Worm (Caenorhabditis elegans) whole organism, L2 larva: ENCODE results near the gene tofu-6.
A peak's percentile ranks its signal among the peaks of the same experiment; 100 is the strongest.

ENCODE experiments used
- aly-2 ChIP-seq: fragments of 150-350 bp; optimal IDR thresholded peaks from 2 replicates; lab custom pipeline; 2014; ENCODE audit warnings: missing biosample characterization, missing genetic modification characterization
- fos-1 ChIP-seq: fragments of 150-350 bp; optimal IDR thresholded peaks from 2 replicates; lab custom pipeline; 2014; ENCODE audit warnings: missing biosample characterization, missing genetic modification characterization
- lin-11 ChIP-seq: fragments of 150-350 bp; sonication (generic microtip); optimal IDR thresholded peaks from 2 replicates; lab custom pipeline; 2014; ENCODE audit warnings: missing biosample characterization, missing genetic modification characterization, inconsistent platforms, mixed read lengths
- lsy-2 ChIP-seq, 2 experiments: fragments of 150-350 bp in 1 of 2; sonication (generic microtip) in 1 of 2; optimal IDR thresholded peaks; 2 replicates each; lab custom pipeline; 2014 to 2017; ENCODE audit warnings: missing biosample characterization in 2 of 2, missing genetic modification characterization in 2 of 2
- nhr-12 ChIP-seq: fragments of 150-350 bp; optimal IDR thresholded peaks from 2 replicates; lab custom pipeline; 2014; ENCODE audit warnings: missing biosample characterization, missing genetic modification characterization
- nhr-23 ChIP-seq: fragments of 150-350 bp; optimal IDR thresholded peaks from 2 replicates; lab custom pipeline; 2014; ENCODE audit warnings: missing biosample characterization, missing genetic modification reagents, missing genetic modification characterization
- nhr-77 ChIP-seq: fragments of 150-350 bp; optimal IDR thresholded peaks from 2 replicates; lab custom pipeline; 2014; ENCODE audit warnings: missing biosample characterization, missing genetic modification characterization
- ztf-11 ChIP-seq: sonication (generic microtip); optimal IDR thresholded peaks from 2 replicates; lab custom pipeline; 2017; ENCODE audit warnings: missing biosample characterization, missing genetic modification characterization

DNA sequence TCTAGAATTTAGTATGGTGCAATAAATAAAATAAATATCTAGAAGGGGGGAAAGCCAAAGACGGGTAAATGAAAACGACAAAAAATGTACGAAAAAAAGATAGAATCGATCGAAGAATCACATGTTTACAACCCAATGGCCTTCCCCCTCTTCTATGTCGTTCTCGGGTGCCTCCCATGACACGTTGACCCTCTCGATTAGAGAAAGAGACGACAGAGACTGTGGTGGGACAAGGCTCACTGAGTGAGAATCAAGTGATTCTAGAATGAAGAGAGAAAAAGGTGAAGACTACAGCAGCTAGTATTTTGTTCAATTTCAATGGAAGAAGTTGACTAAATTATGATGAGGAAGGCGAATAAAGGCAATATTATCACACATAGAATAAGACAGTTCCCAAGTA is 5.0 kb downstream of the tofu-6 start:
- TF ChIP-seq lin-11 (tag; lab: Kevin White, UChicago), result no peak
- no peak for TF ChIP-seq nhr-77 (tag; lab: Kevin White, UChicago)
- no peak for TF ChIP-seq aly-2
- TF ChIP-seq ztf-11 (tag; lab: Kevin White, UChicago), result no peak
- TF ChIP-seq nhr-23, result no peak
- no peak for TF ChIP-seq nhr-12 (tag; lab: Kevin White, UChicago)
- TF ChIP-seq fos-1 (tag; lab: Kevin White, UChicago), result peak; percentile 63
- peak in 1 of 2 experiments; percentile 71 for TF ChIP-seq lsy-2 (tag; optimal IDR thresholded peaks at IDR 0.05; lab: Kevin White, UChicago)
